Fruit fly (Drosophila melanogaster) whole organism, embryonic: ENCODE data around the gene Cyp4d20.
A peak's percentile ranks its signal among the peaks of the same experiment; 100 is the strongest.

ENCODE experiments used
- ATbp ChIP-seq: fragments of 200-800 bp; sonication (Bioruptor generic); optimal IDR thresholded peaks from 2 replicates; lab custom pipeline; 2017; ENCODE audit warnings: missing biosample characterization, mild to moderate bottlenecking, missing genetic modification characterization, missing genetic modification reagents
- B-H2 ChIP-seq: fragments of 200-800 bp; sonication (Bioruptor generic); optimal IDR thresholded peaks from 2 replicates; lab custom pipeline; 2018; ENCODE audit warnings: missing biosample characterization, mild to moderate bottlenecking, missing genetic modification characterization
- CG10431 ChIP-seq: fragments of 200-800 bp; sonication (Bioruptor generic); optimal IDR thresholded peaks from 3 replicates; lab custom pipeline; 2018; ENCODE audit warnings: missing biosample characterization, mild to moderate bottlenecking, missing genetic modification characterization
- CG10654 ChIP-seq: fragments of 200-800 bp; sonication (Bioruptor generic); optimal IDR thresholded peaks from 2 replicates; lab custom pipeline; 2016; ENCODE audit warnings: missing biosample characterization, missing genetic modification characterization
- CG12391 ChIP-seq: fragments of 200-800 bp; sonication (Bioruptor generic); optimal IDR thresholded peaks from 3 replicates; lab custom pipeline; 2018; ENCODE audit warnings: missing biosample characterization, mild to moderate bottlenecking, missing genetic modification characterization, moderate library complexity
- CG14710 ChIP-seq: fragments of 200-800 bp; sonication (Bioruptor generic); optimal IDR thresholded peaks from 3 replicates; lab custom pipeline; 2019; ENCODE audit warnings: missing biosample characterization, mild to moderate bottlenecking, missing genetic modification characterization, moderate library complexity
- CG1602 ChIP-seq: fragments of 200-800 bp; sonication (Bioruptor generic); optimal IDR thresholded peaks from 3 replicates; lab custom pipeline; 2016; ENCODE audit warnings: missing biosample characterization, missing genetic modification characterization
- CG16813 ChIP-seq: fragments of 200-800 bp; sonication (Bioruptor generic); IDR thresholded peaks from 3 replicates; pipeline ENCODE4 v1.3.6; 2022; ENCODE audit warnings: missing biosample characterization, missing genetic modification characterization; ENCODE audit not compliant: partially characterized antibody
- CG17328 ChIP-seq: fragments of 200-800 bp; sonication (Bioruptor generic); IDR thresholded peaks from 2 replicates; pipeline ENCODE4 v1.3.6; 2022; ENCODE audit warnings: missing biosample characterization, missing genetic modification characterization
- CG18764 ChIP-seq: fragments of 200-800 bp; sonication (Bioruptor generic); optimal IDR thresholded peaks from 3 replicates; lab custom pipeline; 2016; ENCODE audit warnings: missing biosample characterization, missing genetic modification characterization
- CG2120 ChIP-seq: fragments of 200-800 bp; sonication (Bioruptor generic); optimal IDR thresholded peaks from 3 replicates; lab custom pipeline; 2016; ENCODE audit warnings: missing biosample characterization, missing genetic modification characterization
- CG2199 ChIP-seq: fragments of 200-800 bp; sonication (Bioruptor generic); IDR thresholded peaks from 3 replicates; pipeline ENCODE4 v1.3.6; 2022; ENCODE audit warnings: missing biosample characterization, missing genetic modification characterization
- CG30431 ChIP-seq: fragments of 200-800 bp; sonication (Bioruptor generic); optimal IDR thresholded peaks from 2 replicates; lab custom pipeline; 2017; ENCODE audit warnings: missing biosample characterization, missing genetic modification characterization
- CG31388 ChIP-seq: fragments of 200-800 bp; sonication (Bioruptor generic); optimal IDR thresholded peaks from 2 replicates; lab custom pipeline; 2016; ENCODE audit warnings: missing biosample characterization, missing genetic modification characterization
- CG31441 ChIP-seq: fragments of 200-800 bp; sonication (Bioruptor generic); IDR thresholded peaks from 2 replicates; pipeline ENCODE4 v1.3.6; 2022; ENCODE audit warnings: missing biosample characterization, missing genetic modification characterization
- CG32532 ChIP-seq: fragments of 200-800 bp; sonication (Bioruptor generic); IDR thresholded peaks from 2 replicates; pipeline ENCODE4 v1.3.6; 2022; ENCODE audit warnings: missing biosample characterization, missing genetic modification characterization
- CG34422 ChIP-seq: fragments of 200-800 bp; sonication (Bioruptor generic); IDR thresholded peaks from 3 replicates; pipeline ENCODE4 v1.3.6; 2022; ENCODE audit warnings: missing biosample characterization, missing genetic modification characterization
- CG3838 ChIP-seq: fragments of 200-800 bp; sonication (Bioruptor generic); optimal IDR thresholded peaks from 3 replicates; lab custom pipeline; 2016; ENCODE audit warnings: missing biosample characterization, missing genetic modification characterization
- CG3995 ChIP-seq: fragments of 200-800 bp; sonication (Bioruptor generic); optimal IDR thresholded peaks from 3 replicates; lab custom pipeline; 2016; ENCODE audit warnings: missing biosample characterization, missing genetic modification characterization
- CG5245 ChIP-seq: fragments of 200-800 bp; sonication (Bioruptor generic); optimal IDR thresholded peaks from 3 replicates; lab custom pipeline; 2016; ENCODE audit warnings: missing biosample characterization, missing genetic modification characterization
- CG6254 ChIP-seq: fragments of 200-800 bp; sonication (Bioruptor generic); optimal IDR thresholded peaks from 3 replicates; lab custom pipeline; 2017; ENCODE audit warnings: mild to moderate bottlenecking, missing biosample characterization, missing genetic modification reagents, missing genetic modification characterization
- CG8290 ChIP-seq, 3 experiments: fragments of 200-800 bp; sonication (Bioruptor generic); optimal IDR thresholded peaks; 2 replicates each; lab custom pipeline; 2016 to 2019; ENCODE audit warnings: missing biosample characterization in 3 of 3, missing genetic modification characterization in 3 of 3, mild to moderate bottlenecking in 2 of 3, moderate library complexity in 1 of 3
- CG8388 ChIP-seq: fragments of 200-800 bp; sonication (Bioruptor generic); optimal IDR thresholded peaks from 2 replicates; lab custom pipeline; 2019; ENCODE audit warnings: missing biosample characterization, mild to moderate bottlenecking, missing genetic modification characterization, moderate library complexity
- CG9609 ChIP-seq: fragments of 200-800 bp; sonication (Bioruptor generic); optimal IDR thresholded peaks from 3 replicates; lab custom pipeline; 2016; ENCODE audit warnings: missing biosample characterization, missing genetic modification characterization
- CrebB ChIP-seq: fragments of 200-800 bp; sonication (Bioruptor generic); optimal IDR thresholded peaks from 3 replicates; lab custom pipeline; 2018; ENCODE audit warnings: missing biosample characterization, mild to moderate bottlenecking, missing genetic modification characterization
- D ChIP-seq, 2 experiments: fragments of 200-800 bp in 1 of 2; fragments of >200 bp in 1 of 2; sonication (Bioruptor generic) in 1 of 2; optimal IDR thresholded peaks; 2 replicates in 1 of 2; 3 replicates in 1 of 2; lab custom pipeline; 2017; ENCODE audit warnings: mild to moderate bottlenecking in 1 of 2, missing biosample characterization in 1 of 2, missing genetic modification characterization in 1 of 2, missing genetic modification reagents in 1 of 2
- Dfd ChIP-seq, 2 experiments: fragments of >200 bp; optimal IDR thresholded peaks; 2 replicates each; lab custom pipeline; 2017; ENCODE audit warnings: missing biosample characterization in 2 of 2, missing genetic modification characterization in 2 of 2
- Ets65A ChIP-seq: fragments of 200-800 bp; sonication (Bioruptor generic); peaks from one replicate; lab custom pipeline; 2016; ENCODE audit warnings: missing biosample characterization, missing genetic modification characterization
- Gsc ChIP-seq: fragments of 200-800 bp; sonication (Bioruptor generic); IDR thresholded peaks from 2 replicates; pipeline ENCODE4 v1.3.6; 2022; ENCODE audit warnings: missing biosample characterization, missing genetic modification characterization
- Hmr ChIP-seq: fragments of 200-800 bp; sonication (Bioruptor generic); optimal IDR thresholded peaks from 3 replicates; lab custom pipeline; 2017; ENCODE audit warnings: mild to moderate bottlenecking, missing biosample characterization, missing genetic modification reagents, missing genetic modification characterization
- Jarid2 ChIP-seq: fragments of 200-800 bp; sonication (Bioruptor generic); optimal IDR thresholded peaks from 3 replicates; lab custom pipeline; 2017; ENCODE audit warnings: mild to moderate bottlenecking, missing biosample characterization, missing genetic modification reagents, missing genetic modification characterization
- MBD-R2 ChIP-seq: fragments of 200-800 bp; sonication (Bioruptor generic); IDR thresholded peaks from 2 replicates; pipeline ENCODE4 v1.3.6; 2022; ENCODE audit warnings: missing biosample characterization, missing genetic modification characterization
- PHDP ChIP-seq: fragments of 200-800 bp; sonication (Bioruptor generic); optimal IDR thresholded peaks from 3 replicates; lab custom pipeline; 2018; ENCODE audit warnings: missing biosample characterization, mild to moderate bottlenecking, missing genetic modification characterization, moderate library complexity
- Pdp1 ChIP-seq, 2 experiments: fragments of 200-800 bp; sonication (Bioruptor generic); optimal IDR thresholded peaks; 3 replicates each; lab custom pipeline; 2016; ENCODE audit warnings: missing biosample characterization in 2 of 2, missing genetic modification characterization in 2 of 2, mild to moderate bottlenecking in 1 of 2, moderate library complexity in 1 of 2
- Ravus ChIP-seq: fragments of 200-800 bp; sonication (Bioruptor generic); IDR thresholded peaks from 2 replicates; pipeline ENCODE4 v1.3.6; 2022; ENCODE audit warnings: missing biosample characterization, missing genetic modification characterization
- abd-A ChIP-seq: fragments of 200-800 bp; sonication (Bioruptor generic); optimal IDR thresholded peaks from 3 replicates; lab custom pipeline; 2019; ENCODE audit warnings: missing biosample characterization, mild to moderate bottlenecking, missing genetic modification characterization, moderate library complexity
- ci ChIP-seq: fragments of 200-800 bp; sonication (Bioruptor generic); IDR thresholded peaks from 3 replicates; pipeline ENCODE4 v1.3.6; 2022; ENCODE audit warnings: missing biosample characterization, missing genetic modification characterization
- da ChIP-seq: fragments of 200-800 bp; sonication (Bioruptor generic); optimal IDR thresholded peaks from 2 replicates; lab custom pipeline; 2016; ENCODE audit warnings: missing biosample characterization, missing genetic modification characterization
- ewg ChIP-seq: fragments of 200-800 bp; sonication (Bioruptor generic); optimal IDR thresholded peaks from 3 replicates; lab custom pipeline; 2017; ENCODE audit warnings: mild to moderate bottlenecking, missing biosample characterization, missing genetic modification reagents, missing genetic modification characterization
- grn ChIP-seq: fragments of 200-800 bp; sonication (Bioruptor generic); optimal IDR thresholded peaks from 3 replicates; lab custom pipeline; 2017; ENCODE audit warnings: missing biosample characterization, missing genetic modification characterization
- kah ChIP-seq: fragments of 200-800 bp; sonication (Bioruptor generic); optimal IDR thresholded peaks from 2 replicates; lab custom pipeline; 2018; ENCODE audit warnings: missing biosample characterization, mild to moderate bottlenecking, missing genetic modification characterization
- lab ChIP-seq: fragments of 200-800 bp; sonication (Bioruptor generic); optimal IDR thresholded peaks from 3 replicates; lab custom pipeline; 2017; ENCODE audit warnings: missing biosample characterization, missing genetic modification characterization, mild to moderate bottlenecking, moderate library complexity, missing genetic modification reagents
- lov ChIP-seq, 2 experiments: fragments of 200-800 bp in 1 of 2; fragments of >200 bp in 1 of 2; sonication (Bioruptor generic) in 1 of 2; IDR thresholded peaks in 1 of 2; optimal IDR thresholded peaks in 1 of 2; 2 replicates in 1 of 2; 3 replicates in 1 of 2; pipeline versions ENCODE4 v1.3.6 to Lab custom; 2017 to 2022; ENCODE audit warnings: missing biosample characterization in 1 of 2, missing genetic modification characterization in 1 of 2
- odd ChIP-seq: fragments of 200-800 bp; sonication (Bioruptor generic); optimal IDR thresholded peaks from 2 replicates; lab custom pipeline; 2017; ENCODE audit warnings: missing biosample characterization, mild to moderate bottlenecking, missing genetic modification characterization
- org-1 ChIP-seq: fragments of 200-800 bp; sonication (Bioruptor generic); optimal IDR thresholded peaks from 2 replicates; lab custom pipeline; 2017; ENCODE audit warnings: missing biosample characterization, missing genetic modification characterization
- pho ChIP-seq: fragments of 200-800 bp; sonication (Bioruptor generic); optimal IDR thresholded peaks from 2 replicates; lab custom pipeline; 2016; ENCODE audit warnings: missing biosample characterization, missing genetic modification characterization
- pnt ChIP-seq: fragments of 200-800 bp; sonication (Bioruptor generic); optimal IDR thresholded peaks from 3 replicates; lab custom pipeline; 2016; ENCODE audit warnings: missing biosample characterization, missing genetic modification characterization
- sens-2 ChIP-seq: fragments of 200-800 bp; sonication (Bioruptor generic); IDR thresholded peaks from 2 replicates; pipeline ENCODE4 v1.3.6; 2022; ENCODE audit warnings: missing biosample characterization, missing genetic modification characterization
- sisA ChIP-seq: fragments of 200-800 bp; sonication (Bioruptor generic); IDR thresholded peaks from 2 replicates; pipeline ENCODE4 v1.3.6; 2022; ENCODE audit warnings: missing biosample characterization, missing genetic modification characterization
- sob ChIP-seq: fragments of 200-800 bp; sonication (Bioruptor generic); IDR thresholded peaks from 2 replicates; pipeline ENCODE4 v1.3.6; 2022; ENCODE audit warnings: missing biosample characterization, missing genetic modification characterization

Cyp4d20 gene

dm6 chr3L:2479250-2479649 is 1.0 kb upstream of the Cyp4d20 start (continued):
- TF ChIP-seq sens-2 (no peak), CG3838 (peak; percentile 6), CG18764 (peak; percentile 18), CG6254 (GFP tag; lab: Kevin White, UChicago) (peak; percentile 55), abd-A (tag; lab: Kevin White, UChicago) (no peak), CG12391 (tag; lab: Kevin White, UChicago) (peak; percentile 63), lov (optimal IDR thresholded peaks at IDR 0.05; lab: Kevin White, UChicago) (no peak), lov (GFP tag; IDR thresholded peaks at IDR 0.05; lab: Robert Waterston, UW) (no peak), CG2120 (GFP tag; lab: Kevin White, UChicago) (peak; percentile 32), CG16813 (GFP tag; lab: Robert Waterston, UW) (no peak), CG3995 (no peak), kah (no peak), B-H2 (GFP tag; lab: Kevin White, UChicago) (no peak), CG34422 (no peak), odd (GFP tag; lab: Kevin White, UChicago) (peak; percentile 28), CG31441 (peak; percentile 79), ci (no peak; the same call in 2 of the 3 replicates), CG10431 (no peak), Ets65A (GFP tag; lab: Kevin White, UChicago) (peak; percentile 26), CG8388 (peak; percentile 62), D (optimal IDR thresholded peaks at IDR 0.05; lab: Kevin White, UChicago) (no peak), D (GFP tag; optimal IDR thresholded peaks at IDR 0.05; lab: Kevin White, UChicago) (peak; percentile 48), CG1602 (GFP tag; lab: Kevin White, UChicago) (peak; percentile 15), CG14710 (tag; lab: Kevin White, UChicago) (peak; percentile 61), da (GFP tag; lab: Kevin White, UChicago) (no peak), CG30431 (GFP tag; lab: Kevin White, UChicago) (no peak), Dfd (GFP tag; optimal IDR thresholded peaks at IDR 0.05; lab: Kevin White, UChicago) (no peak), pho (GFP tag; lab: Kevin White, UChicago) (peak; percentile 12), CG9609 (GFP tag; lab: Kevin White, UChicago) (peak; percentile 14), CG31388 (GFP tag; lab: Kevin White, UChicago) (no peak), ATbp (GFP tag; lab: Kevin White, UChicago) (peak; percentile 33), CG5245 (GFP tag; lab: Kevin White, UChicago) (peak; percentile 45), CG10654 (GFP tag; lab: Kevin White, UChicago) (peak; percentile 41), Jarid2 (GFP tag; lab: Kevin White, UChicago) (no peak), CG17328 (GFP tag; lab: Robert Waterston, UW) (peak; percentile 52; the same call in 1 of the 2 replicates), CG2199 (no peak), PHDP (tag; lab: Kevin White, UChicago) (peak; percentile 42), org-1 (peak; percentile 44), pnt (GFP tag; lab: Kevin White, UChicago) (peak; percentile 24), Pdp1 (GFP tag; optimal IDR thresholded peaks at IDR 0.05; lab: Kevin White, UChicago) (peak in 1 of 2 experiments; percentile 18), CrebB (no peak), CG32532 (peak; percentile 24; the same call in 1 of the 2 replicates), sob (GFP tag; lab: Robert Waterston, UW) (no peak), sisA (GFP tag; lab: Robert Waterston, UW) (no peak; the same call in 1 of the 2 replicates), CG8290 (GFP tag; optimal IDR thresholded peaks at IDR 0.05; lab: Kevin White, UChicago) (peak; percentile 51), CG8290 (tag; optimal IDR thresholded peaks at IDR 0.05; lab: Kevin White, UChicago) (no peak), Gsc (GFP tag; lab: Robert Waterston, UW) (no peak), Hmr (GFP tag; lab: Kevin White, UChicago) (peak; percentile 43), Ravus (GFP tag; lab: Robert Waterston, UW) (no peak), ewg (peak; percentile 12), lab (GFP tag; lab: Kevin White, UChicago) (peak; percentile 71), grn (no peak), MBD-R2 (GFP tag; lab: Robert Waterston, UW) (peak; percentile 18; the same call in 1 of the 2 replicates)
